Worm (Caenorhabditis elegans): ENCODE measurements around the gene kel-1.

DNA sequence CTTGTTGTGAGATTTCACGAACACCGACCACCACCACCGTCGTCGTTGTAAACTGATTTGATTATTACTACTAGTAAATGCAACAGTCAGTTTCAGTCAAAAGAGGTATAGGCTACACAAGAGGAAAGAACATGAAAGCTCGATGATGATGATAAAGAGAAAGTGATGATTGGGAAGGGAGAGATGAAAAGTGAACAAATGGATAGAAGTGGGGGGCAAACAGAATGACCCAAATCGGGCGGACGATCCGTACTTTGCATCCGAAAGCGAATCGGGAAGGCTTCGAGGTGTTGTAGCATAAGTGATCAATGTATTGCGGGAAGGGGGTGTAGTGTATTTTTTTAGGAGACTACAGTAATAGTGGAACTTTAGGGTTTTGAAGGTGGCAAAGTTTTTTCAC, 22.0 kb downstream of the kel-1 start:
- TF ChIP-seq nhr-12 (tag; optimal IDR thresholded peaks at IDR 0.05) (no peak), blmp-1 (tag; optimal IDR thresholded peaks at IDR 0.05) (peak; percentile 97), dpl-1 (GFP tag; optimal IDR thresholded peaks at IDR 0.05) (no peak), mab-9 (GFP tag; IDR thresholded peaks at IDR 0.05) (no peak), nhr-28 (tag; optimal IDR thresholded peaks at IDR 0.05) (no peak), rnt-1 (tag; optimal IDR thresholded peaks at IDR 0.05) (no peak), egl-27 (tag; optimal IDR thresholded peaks at IDR 0.05) (no peak)
